Worm (Caenorhabditis elegans): Measurements from ENCODE around the gene K02C4.2.
A peak's percentile ranks its signal among the peaks of the same experiment; 100 is the strongest.

The K02C4.2 gene

DNA sequence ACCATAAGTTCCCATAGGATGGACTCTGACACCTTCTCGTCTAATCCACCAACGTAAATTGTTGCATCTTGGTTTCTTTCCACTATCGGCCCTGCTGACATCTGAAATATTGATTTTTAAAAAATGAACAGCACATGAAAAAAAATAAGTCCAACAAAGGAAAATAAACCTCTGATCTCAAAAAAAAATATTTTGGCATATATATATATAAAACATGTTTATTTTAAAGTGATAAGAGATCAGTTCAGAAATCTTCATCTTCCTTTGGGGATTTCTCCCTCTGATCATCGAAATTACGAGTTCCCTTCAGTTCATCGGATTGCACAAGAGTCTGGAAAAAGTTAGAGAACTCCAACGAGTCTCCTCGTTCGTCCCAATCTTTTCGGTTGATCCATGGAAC, 39.9 kb upstream of the K02C4.2 start, which contains the start of gene sap-49:
Gene sap-49 (minus strand): TSS at position 101 of the 400 bp plus-strand sequence.
- no peak for TF ChIP-seq C34B4.2 (tag; optimal IDR thresholded peaks at IDR 0.05)
- no peak for TF ChIP-seq nhr-76 (tag; optimal IDR thresholded peaks at IDR 0.05)
- no peak for TF ChIP-seq mep-1 (tag; optimal IDR thresholded peaks at IDR 0.05)
- no peak for TF ChIP-seq C04F5.9 (tag; optimal IDR thresholded peaks at IDR 0.05)
- no peak for TF ChIP-seq aha-1 (tag; optimal IDR thresholded peaks at IDR 0.05)

DNA sequence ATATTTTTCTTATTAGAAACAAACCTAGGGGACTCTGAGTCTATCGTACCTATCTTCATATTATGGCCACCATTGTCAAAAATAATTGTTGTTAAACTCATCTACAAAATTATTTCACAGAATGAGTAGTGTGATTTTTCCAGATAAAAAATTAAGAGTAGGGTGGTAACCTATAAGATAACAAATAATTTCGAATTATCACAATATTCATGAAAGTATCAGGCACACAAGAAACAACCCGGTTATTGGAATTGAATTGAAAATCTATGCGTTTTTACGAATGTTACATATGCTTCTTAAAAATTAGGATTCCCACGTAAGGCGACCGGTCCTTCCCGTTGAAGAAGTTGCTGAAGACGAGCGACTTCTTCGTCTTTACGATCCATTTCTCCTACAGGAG, 38.3 kb upstream of the K02C4.2 start, which contains the start of gene arp-6:
Gene arp-6 (minus strand): TSS at position 101 of the 400 bp plus-strand sequence.
- TF ChIP-seq nhr-76 (tag; optimal IDR thresholded peaks at IDR 0.05), result no peak

DNA sequence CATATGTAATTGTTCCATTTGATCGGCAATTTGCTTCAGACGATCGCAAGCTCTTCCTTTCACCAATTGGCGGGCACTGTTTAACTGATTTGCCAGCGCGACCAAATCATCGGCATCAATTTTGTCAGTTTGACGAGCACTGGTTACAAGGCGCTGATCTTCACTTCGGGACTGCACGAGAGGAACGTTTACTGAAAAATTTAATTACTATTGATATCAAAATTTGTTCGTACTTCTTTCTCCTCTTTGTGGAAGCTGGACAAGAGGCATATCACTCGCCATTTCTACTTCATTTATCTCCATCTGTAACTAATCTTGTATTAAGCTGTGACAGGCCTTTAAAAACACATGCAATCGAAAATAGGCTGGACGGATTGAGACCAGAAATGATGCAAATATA, 37.7 kb upstream of the K02C4.2 start, which contains the start of gene C08B11.9:
Gene C08B11.9 (minus strand): TSS at position 307 of the 400 bp plus-strand sequence.
- TF ChIP-seq xbp-1 (tag; optimal IDR thresholded peaks at IDR 0.05), result no peak
- TF ChIP-seq unc-86 (tag; optimal IDR thresholded peaks at IDR 0.05), result no peak

DNA sequence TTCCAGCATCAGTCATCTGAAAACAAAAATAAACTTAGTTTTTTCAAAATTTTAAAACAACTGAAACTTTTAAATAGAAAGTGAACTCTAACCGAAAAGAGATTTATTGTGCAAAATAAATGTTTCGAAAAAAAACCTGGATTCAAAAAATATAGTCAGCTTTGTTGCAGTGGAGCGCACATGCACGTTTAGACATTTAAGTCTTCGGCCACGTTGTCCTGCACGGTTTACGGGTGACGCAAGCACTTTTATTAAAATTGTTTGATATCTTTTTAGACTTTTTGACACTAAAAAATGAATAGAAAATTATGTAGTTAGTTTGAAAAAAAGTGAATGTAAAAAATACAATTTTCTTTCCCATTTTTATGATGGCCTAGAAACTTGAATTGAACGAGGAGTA, 36.1 kb upstream of the K02C4.2 start, which contains the start of the genes ubh-4 and algn-6:
Gene ubh-4 (minus strand): TSS at position 182 of the 400 bp plus-strand sequence.
Gene algn-6 (plus strand): TSS at position 387 of the 400 bp plus-strand sequence.
- TF ChIP-seq mab-9 (GFP tag; IDR thresholded peaks at IDR 0.05) (no peak), pag-3 (tag; optimal IDR thresholded peaks at IDR 0.05; ENCODE audit: borderline replicate concordance, insufficient read depth) (no peak), ztf-11 (tag; optimal IDR thresholded peaks at IDR 0.05) (peak in 1 of 2 experiments; percentile 43), ceh-82 (tag; optimal IDR thresholded peaks at IDR 0.05) (no peak), nhr-47 (tag; optimal IDR thresholded peaks at IDR 0.05) (peak; percentile 70), unc-62 (GFP tag; optimal IDR thresholded peaks at IDR 0.05) (no peak), hlh-4 (tag; optimal IDR thresholded peaks at IDR 0.05) (no peak), lin-35 (GFP tag; optimal IDR thresholded peaks at IDR 0.05) (peak; percentile 62 to 80), unc-86 (tag; optimal IDR thresholded peaks at IDR 0.05) (peak; percentile 23), pqm-1 (tag; optimal IDR thresholded peaks at IDR 0.05) (no peak), Y116A8C.19 (tag; optimal IDR thresholded peaks at IDR 0.05; ENCODE audit: borderline replicate concordance) (no peak), efl-1 (optimal IDR thresholded peaks at IDR 0.05) (peak; percentile 67), efl-1 (GFP tag; optimal IDR thresholded peaks at IDR 0.05 in 1 of 2) (peak; percentile 63 to 96), C16A3.4 (tag; optimal IDR thresholded peaks at IDR 0.05) (peak; percentile 82), fkh-8 (tag; optimal IDR thresholded peaks at IDR 0.05) (peak; percentile 49), lin-15B (tag; optimal IDR thresholded peaks at IDR 0.05) (peak; percentile 83), nhr-12 (tag; optimal IDR thresholded peaks at IDR 0.05) (no peak), nhr-19 (GFP tag; conservative IDR thresholded peaks at IDR 0.05) (peak; percentile 50), mdl-1 (tag; optimal IDR thresholded peaks at IDR 0.05) (peak in 1 of 2 experiments; percentile 17), unc-30 (tag; optimal IDR thresholded peaks at IDR 0.05) (no peak), fkh-10 (GFP tag; optimal IDR thresholded peaks at IDR 0.05) (no peak), xbp-1 (tag; optimal IDR thresholded peaks at IDR 0.05) (peak; percentile 63), egl-27 (tag; optimal IDR thresholded peaks at IDR 0.05) (no peak), hpl-2 (GFP tag; optimal IDR thresholded peaks at IDR 0.05) (no peak), sup-37 (GFP tag; optimal IDR thresholded peaks at IDR 0.05) (no peak), jun-1 (tag; optimal IDR thresholded peaks at IDR 0.05) (no peak), nhr-71 (tag; optimal IDR thresholded peaks at IDR 0.05) (peak; percentile 72), lin-39 (tag; optimal IDR thresholded peaks at IDR 0.05) (no peak), lir-3 (tag; optimal IDR thresholded peaks at IDR 0.05; ENCODE audit: poor library complexity) (peak; percentile 80), hlh-17 (GFP tag; optimal IDR thresholded peaks at IDR 0.05; ENCODE audit: borderline replicate concordance) (no peak), zag-1 (tag; optimal IDR thresholded peaks at IDR 0.05) (no peak), snu-23 (GFP tag; optimal IDR thresholded peaks at IDR 0.05) (peak; percentile 69), vab-15 (tag; optimal IDR thresholded peaks at IDR 0.05) (peak; percentile 6), lin-14 (GFP tag; optimal IDR thresholded peaks at IDR 0.05) (peak; percentile 76), C34B4.2 (tag; optimal IDR thresholded peaks at IDR 0.05) (no peak), nhr-76 (tag; optimal IDR thresholded peaks at IDR 0.05) (no peak), dpl-1 (GFP tag; optimal IDR thresholded peaks at IDR 0.05) (peak; percentile 57 to 74 (median 63)), aly-2 (tag; optimal IDR thresholded peaks at IDR 0.05) (no peak), fkh-4 (tag; optimal IDR thresholded peaks at IDR 0.05; ENCODE audit: borderline replicate concordance) (no peak), snpc-4 (tag; optimal IDR thresholded peaks at IDR 0.05) (peak; percentile 8), mef-2 (tag; optimal IDR thresholded peaks at IDR 0.05) (no peak), ztf-4 (tag; optimal IDR thresholded peaks at IDR 0.05) (no peak), lin-13 (GFP tag; optimal IDR thresholded peaks at IDR 0.05) (no peak)
